Worm (Caenorhabditis elegans): ENCODE data around the gene F59E12.6.
A peak's percentile ranks its signal among the peaks of the same experiment; 100 is the strongest.
"Not testable (repeated sequence)": the region's sequence is repeated elsewhere in the genome, so short reads cannot be mapped to it uniquely, and the experiment has no call there.

The F59E12.6 gene

DNA sequence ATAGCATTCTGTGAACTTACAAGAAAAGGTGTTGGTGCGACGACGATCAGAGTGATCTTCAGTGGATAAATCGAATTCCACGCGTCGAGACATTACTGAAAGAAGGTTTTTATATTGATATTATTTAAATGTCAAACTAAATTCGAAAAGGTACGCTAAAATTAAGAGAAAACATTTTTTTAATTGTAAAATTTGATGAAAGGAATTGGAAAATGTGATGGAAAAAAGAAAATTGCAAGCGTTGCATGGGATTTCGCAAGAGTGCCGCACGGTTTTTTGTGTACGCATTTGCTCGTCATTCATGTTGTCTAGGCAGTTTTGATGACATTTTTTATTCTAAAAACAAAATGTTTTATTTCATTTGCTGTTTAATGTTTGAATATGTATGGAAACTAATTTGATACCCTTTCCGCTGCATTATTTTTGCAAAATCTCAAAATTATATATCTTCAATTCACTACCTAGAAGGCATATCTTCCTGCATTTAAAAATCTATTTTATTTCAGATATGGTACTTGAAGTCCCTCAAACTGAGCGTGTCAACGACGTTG is at the start of gene F59E12.6, which contains the start of gene npl-4.1:
F59E12.6 (minus strand) TSS at position 101 of the 551 bp plus-strand sequence.
npl-4.1 (plus strand) TSS at position 501 of the 551 bp plus-strand sequence.
- not testable (repeated sequence) for TF ChIP-seq pes-1 (GFP tag; IDR thresholded peaks at IDR 0.05); F13C5.2 (tag; optimal IDR thresholded peaks at IDR 0.05); ceh-36 (tag; optimal IDR thresholded peaks at IDR 0.05)

DNA sequence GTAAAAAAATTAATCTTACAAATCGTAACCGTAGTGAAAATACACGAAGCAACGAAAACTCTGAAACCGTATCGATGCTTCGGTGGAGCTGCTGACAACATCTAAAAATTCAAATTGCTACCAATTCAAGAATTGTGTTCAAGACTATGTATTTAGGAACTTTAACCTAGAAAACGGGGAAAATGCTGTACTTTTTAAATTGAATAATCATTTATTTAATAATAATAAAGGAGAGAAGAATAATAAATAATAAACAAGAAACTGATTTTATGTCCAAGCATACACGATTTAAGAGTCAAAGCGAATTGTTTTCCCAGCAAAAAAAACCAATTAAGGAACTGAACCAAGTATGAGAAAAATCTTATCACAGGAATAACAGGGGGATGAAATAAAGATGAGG is 38.8 kb upstream of the F59E12.6 start, which contains the start of gene C25H3.17:
C25H3.17 (minus strand) TSS at position 101 of the 400 bp plus-strand sequence.
- TF ChIP-seq tra-4 (tag; optimal IDR thresholded peaks at IDR 0.05) (no peak), tbx-37 (GFP tag; conservative IDR thresholded peaks at IDR 0.05) (no peak), pes-1 (GFP tag; IDR thresholded peaks at IDR 0.05) (no peak), hmg-4 (GFP tag; optimal IDR thresholded peaks at IDR 0.05) (no peak), hmbx-1 (tag; optimal IDR thresholded peaks at IDR 0.05) (no peak), tbx-11 (GFP tag; IDR thresholded peaks at IDR 0.05) (no peak), ceh-13 (GFP tag; optimal IDR thresholded peaks at IDR 0.05) (no peak), F13C5.2 (tag; optimal IDR thresholded peaks at IDR 0.05) (no peak), flt-1 (GFP tag; IDR thresholded peaks at IDR 0.05) (no peak), hnd-1 (tag; optimal IDR thresholded peaks at IDR 0.05) (no peak), sea-1 (GFP tag; conservative IDR thresholded peaks at IDR 0.05) (no peak), B0310.2 (tag; optimal IDR thresholded peaks at IDR 0.05) (no peak), ceh-36 (tag; optimal IDR thresholded peaks at IDR 0.05) (no peak), ama-1 (optimal IDR thresholded peaks at IDR 0.05) (no peak), ets-7 (tag; optimal IDR thresholded peaks at IDR 0.05) (no peak), aly-1 (tag; optimal IDR thresholded peaks at IDR 0.05) (no peak), scrt-1 (GFP tag; IDR thresholded peaks at IDR 0.05) (no peak)

DNA sequence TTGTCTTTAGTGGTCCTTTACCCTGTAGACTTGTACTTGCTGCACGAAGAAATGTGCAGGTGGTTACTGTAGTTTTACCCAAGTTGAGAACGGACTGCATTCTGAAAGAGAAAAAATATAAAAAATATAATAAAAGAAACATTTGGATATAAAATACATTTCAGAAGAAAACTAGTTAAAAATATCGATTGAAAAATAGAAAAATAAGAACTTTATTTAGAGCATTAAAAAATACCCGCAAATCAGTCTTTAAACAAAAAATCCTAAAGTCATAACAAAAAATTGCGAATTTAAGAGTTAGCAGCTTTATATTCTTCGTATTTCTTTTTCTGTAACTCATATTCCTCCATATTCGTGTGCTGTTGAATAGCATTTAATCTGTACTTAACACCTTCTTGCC is 38.1 kb upstream of the F59E12.6 start, which contains the start of gene C25H3.7:
C25H3.7 (minus strand) TSS at position 101 of the 400 bp plus-strand sequence.
- TF ChIP-seq sea-1 (GFP tag; conservative IDR thresholded peaks at IDR 0.05), result no peak
- no peak for TF ChIP-seq ceh-36 (tag; optimal IDR thresholded peaks at IDR 0.05)
- TF ChIP-seq F13C5.2 (tag; optimal IDR thresholded peaks at IDR 0.05), result no peak
- no peak for TF ChIP-seq flt-1 (GFP tag; IDR thresholded peaks at IDR 0.05)

DNA sequence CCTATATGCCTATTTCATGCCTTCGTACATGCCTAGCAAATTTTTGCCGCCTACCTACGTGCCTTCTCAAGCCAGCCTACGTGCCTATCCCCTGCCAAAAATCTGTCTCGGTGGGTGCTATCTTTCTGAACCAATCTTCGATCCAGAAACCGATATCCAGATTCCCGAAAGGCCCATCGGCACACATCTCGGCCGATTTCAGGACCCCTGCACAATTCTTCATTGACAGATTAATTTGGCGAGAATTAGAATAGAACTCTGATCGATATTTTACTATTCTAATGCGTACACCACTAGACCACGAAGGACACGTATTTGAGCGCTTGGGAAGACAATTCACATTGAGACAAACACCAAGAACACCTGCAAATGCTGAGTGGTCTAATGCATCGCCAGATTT is 36.8 kb upstream of the F59E12.6 start:
- TF ChIP-seq flt-1 (GFP tag; IDR thresholded peaks at IDR 0.05), result no peak; the same call in 1 of the 2 replicates
- TF ChIP-seq pes-1 (GFP tag; IDR thresholded peaks at IDR 0.05), result no peak
- TF ChIP-seq tbx-11 (GFP tag; IDR thresholded peaks at IDR 0.05), result peak; percentile 63; the same call in 1 of the 2 replicates
- TF ChIP-seq hmg-4 (GFP tag; optimal IDR thresholded peaks at IDR 0.05), result peak; percentile 74
- TF ChIP-seq ceh-36 (tag; optimal IDR thresholded peaks at IDR 0.05), result peak; percentile 65
- TF ChIP-seq ceh-13 (GFP tag; optimal IDR thresholded peaks at IDR 0.05), result peak; percentile 43
- no peak for TF ChIP-seq aly-1 (tag; optimal IDR thresholded peaks at IDR 0.05)
- TF ChIP-seq F13C5.2 (tag; optimal IDR thresholded peaks at IDR 0.05), result no peak
- TF ChIP-seq hmbx-1 (tag; optimal IDR thresholded peaks at IDR 0.05), result no peak
- peak; percentile 10 for TF ChIP-seq B0310.2 (tag; optimal IDR thresholded peaks at IDR 0.05)
- no peak for TF ChIP-seq tbx-37 (GFP tag; conservative IDR thresholded peaks at IDR 0.05)

DNA sequence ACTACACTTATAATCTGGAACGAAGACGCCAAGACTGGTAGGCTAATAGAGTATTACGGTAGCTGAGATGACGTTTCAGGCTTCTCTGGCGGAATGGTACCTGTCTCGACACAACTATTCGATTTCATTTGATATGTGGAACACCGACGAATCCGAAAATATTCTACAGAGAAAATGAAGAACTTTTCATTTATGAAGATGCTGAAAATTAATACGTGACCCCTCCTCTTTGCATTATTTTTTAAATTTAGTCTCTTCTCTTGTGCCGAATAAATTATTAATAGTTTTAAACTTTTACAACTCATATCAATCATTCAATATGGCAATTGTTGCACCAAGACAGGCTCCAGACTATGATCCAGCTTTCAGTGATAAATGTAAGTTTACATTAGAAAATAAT is 35.2 kb upstream of the F59E12.6 start, which contains the start of gene C25H3.16:
C25H3.16 (plus strand) TSS at position 301 of the 400 bp plus-strand sequence.
- TF ChIP-seq ceh-36 (tag; optimal IDR thresholded peaks at IDR 0.05) (no peak), tbx-37 (GFP tag; conservative IDR thresholded peaks at IDR 0.05) (no peak), aly-1 (tag; optimal IDR thresholded peaks at IDR 0.05) (no peak), tra-4 (tag; optimal IDR thresholded peaks at IDR 0.05) (no peak)

DNA sequence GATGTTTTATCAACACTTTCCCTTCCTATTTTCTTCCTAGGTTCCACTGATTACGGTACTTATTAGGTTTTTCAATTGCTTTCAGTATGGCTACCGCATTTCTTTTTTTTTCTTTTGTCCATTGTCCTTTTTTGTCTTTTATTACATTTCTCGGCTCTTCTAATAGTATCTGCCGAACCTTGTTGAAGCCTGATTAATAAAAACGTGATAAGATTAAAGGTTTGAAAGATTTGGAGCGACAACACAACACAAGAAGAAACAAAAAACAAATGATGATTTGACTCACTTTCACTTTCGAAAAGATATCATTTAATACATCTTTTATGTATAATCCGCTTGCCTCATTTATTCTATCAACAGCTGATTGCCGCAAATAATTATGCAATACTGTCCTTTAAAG is 34.3 kb upstream of the F59E12.6 start, which contains the start of gene C25H3.15:
C25H3.15 (plus strand) TSS at position 301 of the 400 bp plus-strand sequence.
- TF ChIP-seq B0310.2 (tag; optimal IDR thresholded peaks at IDR 0.05) (no peak), F13C5.2 (tag; optimal IDR thresholded peaks at IDR 0.05) (no peak), hmg-4 (GFP tag; optimal IDR thresholded peaks at IDR 0.05) (no peak), tbx-37 (GFP tag; conservative IDR thresholded peaks at IDR 0.05) (no peak), scrt-1 (GFP tag; IDR thresholded peaks at IDR 0.05) (no peak), ceh-13 (GFP tag; optimal IDR thresholded peaks at IDR 0.05) (no peak), sea-1 (GFP tag; conservative IDR thresholded peaks at IDR 0.05) (no peak), tra-4 (tag; optimal IDR thresholded peaks at IDR 0.05) (no peak), flt-1 (GFP tag; IDR thresholded peaks at IDR 0.05) (no peak), aly-1 (tag; optimal IDR thresholded peaks at IDR 0.05) (no peak)

DNA sequence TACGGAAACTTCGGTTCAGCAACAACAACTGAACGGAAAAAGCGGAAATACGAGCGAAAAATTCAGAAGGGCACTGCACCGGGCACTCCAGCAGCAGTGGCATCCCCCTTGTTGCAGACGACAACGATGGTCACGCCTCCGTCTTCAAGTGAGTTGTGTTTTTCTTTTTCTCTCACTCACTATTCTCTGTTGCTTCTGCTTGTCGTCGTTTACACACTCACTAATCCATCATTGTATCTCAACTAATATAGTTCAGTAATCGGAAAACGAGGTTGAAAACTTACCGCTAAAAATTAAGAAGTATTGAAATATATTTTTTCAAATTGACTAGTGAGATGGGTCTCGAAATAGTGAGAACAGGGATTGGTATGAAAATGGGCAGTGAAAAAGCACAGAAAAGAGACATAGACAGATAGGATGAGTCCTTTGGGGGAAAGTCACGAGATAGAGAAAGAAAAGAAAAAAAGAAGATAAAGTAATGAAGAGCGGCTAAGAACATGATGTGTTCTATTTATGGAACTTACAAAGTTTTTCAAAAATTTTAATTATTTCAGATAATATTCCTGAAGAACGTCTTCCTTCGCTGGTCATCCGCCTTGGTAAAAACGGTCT is 32.5 kb upstream of the F59E12.6 start:
- no peak for TF ChIP-seq flt-1 (GFP tag; IDR thresholded peaks at IDR 0.05)
- TF ChIP-seq scrt-1 (GFP tag; IDR thresholded peaks at IDR 0.05), result no peak
- TF ChIP-seq ama-1 (optimal IDR thresholded peaks at IDR 0.05), result no peak
- no peak for TF ChIP-seq F13C5.2 (tag; optimal IDR thresholded peaks at IDR 0.05)
- no peak for TF ChIP-seq sea-1 (GFP tag; conservative IDR thresholded peaks at IDR 0.05)
- TF ChIP-seq tbx-11 (GFP tag; IDR thresholded peaks at IDR 0.05), result no peak
- no peak for TF ChIP-seq tbx-37 (GFP tag; conservative IDR thresholded peaks at IDR 0.05)
- no peak for TF ChIP-seq aly-1 (tag; optimal IDR thresholded peaks at IDR 0.05)
- no peak for TF ChIP-seq ets-7 (tag; optimal IDR thresholded peaks at IDR 0.05)
- TF ChIP-seq hmg-4 (GFP tag; optimal IDR thresholded peaks at IDR 0.05), result no peak
- no peak for TF ChIP-seq hnd-1 (tag; optimal IDR thresholded peaks at IDR 0.05)
- TF ChIP-seq B0310.2 (tag; optimal IDR thresholded peaks at IDR 0.05), result no peak

DNA sequence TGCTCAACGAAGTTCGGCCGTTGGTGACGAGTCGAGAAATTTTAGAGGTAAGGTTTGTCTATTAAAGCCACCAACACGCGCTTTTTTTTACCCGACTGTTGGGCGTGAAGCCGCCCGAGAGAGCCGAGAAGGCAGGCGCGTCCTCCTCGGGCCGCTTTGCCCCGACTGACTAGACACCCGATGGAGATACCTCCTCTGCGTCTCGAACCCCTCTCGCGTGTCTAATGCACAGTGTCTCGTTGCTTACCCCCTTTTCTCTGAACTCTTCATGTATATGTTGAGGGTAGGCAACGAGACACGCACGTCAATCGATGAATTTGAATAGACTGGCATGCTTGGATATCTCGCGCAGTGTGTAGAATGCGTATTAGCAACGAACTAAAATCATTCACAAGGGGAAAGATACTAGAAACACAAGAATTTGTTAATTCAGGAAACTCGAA is 31.0 kb upstream of the F59E12.6 start:
- TF ChIP-seq tbx-37 (GFP tag; conservative IDR thresholded peaks at IDR 0.05) (peak; percentile 72), B0310.2 (tag; optimal IDR thresholded peaks at IDR 0.05) (peak; percentile 82), ama-1 (optimal IDR thresholded peaks at IDR 0.05) (peak; percentile 96), hmg-4 (GFP tag; optimal IDR thresholded peaks at IDR 0.05) (peak; percentile 92), flt-1 (GFP tag; IDR thresholded peaks at IDR 0.05) (peak; percentile 73), hnd-1 (tag; optimal IDR thresholded peaks at IDR 0.05) (peak; percentile 64), ceh-13 (GFP tag; optimal IDR thresholded peaks at IDR 0.05) (peak; percentile 19), tbx-11 (GFP tag; IDR thresholded peaks at IDR 0.05) (peak; percentile 80), ets-7 (tag; optimal IDR thresholded peaks at IDR 0.05) (peak; percentile 40), hmbx-1 (tag; optimal IDR thresholded peaks at IDR 0.05) (peak; percentile 78), scrt-1 (GFP tag; IDR thresholded peaks at IDR 0.05) (peak; percentile 90), F13C5.2 (tag; optimal IDR thresholded peaks at IDR 0.05) (peak; percentile 73), aly-1 (tag; optimal IDR thresholded peaks at IDR 0.05) (peak; percentile 83), sea-1 (GFP tag; conservative IDR thresholded peaks at IDR 0.05) (peak; percentile 93), tra-4 (tag; optimal IDR thresholded peaks at IDR 0.05) (peak; percentile 72), ceh-36 (tag; optimal IDR thresholded peaks at IDR 0.05) (peak; percentile 66), pes-1 (GFP tag; IDR thresholded peaks at IDR 0.05) (peak; percentile 83)
